In genomic region chrX:3188419-3188818, dm6 we compare ENCODE assay signal across 1 fruit fly cellular context.
TF ChIP-seq lines count a peak whose summit lies in the region.

No protein-coding gene starts in this region.

TF ChIP-seq in whole organism, embryonic, 481 proteins besides CTCF, POLR2A, EP300 and RAD21 (continued from another document):
- TF ChIP-seq CG15696 (tag; optimal IDR thresholded peaks at IDR 0.05; lab: Kevin White, UChicago) (peak; percentile 62), tll (GFP tag; optimal IDR thresholded peaks at IDR 0.05; lab: Kevin White, UChicago) (no peak), Asciz (GFP tag; optimal IDR thresholded peaks at IDR 0.05; lab: Kevin White, UChicago) (peak; percentile 72), eve (GFP tag; optimal IDR thresholded peaks at IDR 0.05; lab: Kevin White, UChicago) (peak in 1 of 2 experiments; percentile 2), ems (GFP tag; optimal IDR thresholded peaks at IDR 0.05; lab: Kevin White, UChicago) (peak; percentile 21), sr (GFP tag; IDR thresholded peaks at IDR 0.05; lab: Robert Waterston, UW) (0 out of 3 replicates have a peak, but pooled peaks have one; percentile 34), gcm (GFP tag; optimal IDR thresholded peaks at IDR 0.05; lab: Kevin White, UChicago) (peak; percentile 55), CG7963 (GFP tag; IDR thresholded peaks at IDR 0.05; lab: Robert Waterston, UW; ENCODE audit: partially characterized antibody) (no peak), ftz-f1 (GFP tag; optimal IDR thresholded peaks at IDR 0.05; lab: Kevin White, UChicago) (no peak), D (optimal IDR thresholded peaks at IDR 0.05; lab: Kevin White, UChicago) (no peak), D (GFP tag; optimal IDR thresholded peaks at IDR 0.05; lab: Kevin White, UChicago) (peak; percentile 43), CG3847 (GFP tag; IDR thresholded peaks at IDR 0.05; lab: Robert Waterston, UW) (0 out of 2 replicates have a peak, but pooled peaks have one; percentile 22), CG11504 (tag; optimal IDR thresholded peaks at IDR 0.05; lab: Kevin White, UChicago) (peak; percentile 31), onecut (GFP tag; IDR thresholded peaks at IDR 0.05; lab: Robert Waterston, UW) (peak; percentile 55), esg (GFP tag; conservative IDR thresholded peaks at IDR 0.05; lab: Robert Waterston, UW) (no peak), CG11093 (GFP tag; IDR thresholded peaks at IDR 0.05; lab: Robert Waterston, UW) (no peak; the same call in 2 of the 3 replicates), fd64A (GFP tag; optimal IDR thresholded peaks at IDR 0.05; lab: Kevin White, UChicago) (peak; percentile 68), amos (GFP tag; IDR thresholded peaks at IDR 0.05; lab: Robert Waterston, UW; ENCODE audit: partially characterized antibody) (no peak), schlank (tag; optimal IDR thresholded peaks at IDR 0.05; lab: Kevin White, UChicago) (peak; percentile 36), CG6254 (GFP tag; optimal IDR thresholded peaks at IDR 0.05; lab: Kevin White, UChicago) (peak; percentile 14), MBD-R2 (GFP tag; IDR thresholded peaks at IDR 0.05; lab: Robert Waterston, UW) (no peak), pfk (GFP tag; optimal IDR thresholded peaks at IDR 0.05; lab: Kevin White, UChicago) (peak; percentile 40), Ets97D (GFP tag; optimal IDR thresholded peaks at IDR 0.05; lab: Kevin White, UChicago) (no peak), CG17359 (tag; optimal IDR thresholded peaks at IDR 0.05; lab: Kevin White, UChicago) (peak; percentile 67), ewg (GFP tag; optimal IDR thresholded peaks at IDR 0.05; lab: Kevin White, UChicago) (peak; percentile 11), mirr (GFP tag; optimal IDR thresholded peaks at IDR 0.05; lab: Kevin White, UChicago) (peak; percentile 60), CG16863 (GFP tag; optimal IDR thresholded peaks at IDR 0.05; lab: Kevin White, UChicago) (peak; percentile 15), en (GFP tag; optimal IDR thresholded peaks at IDR 0.05; lab: Kevin White, UChicago) (no peak), CrebB (tag; optimal IDR thresholded peaks at IDR 0.05; lab: Kevin White, UChicago) (peak; percentile 45), CG10431 (GFP tag; optimal IDR thresholded peaks at IDR 0.05; lab: Kevin White, UChicago) (no peak), CG14441 (GFP tag; IDR thresholded peaks at IDR 0.05; lab: Robert Waterston, UW) (peak; percentile 16; the same call in 1 of the 2 replicates), CG12236 (GFP tag; optimal IDR thresholded peaks at IDR 0.05; lab: Kevin White, UChicago) (peak; percentile 40), Spps (tag; optimal IDR thresholded peaks at IDR 0.05; lab: Kevin White, UChicago) (peak; percentile 10), CG9817 (tag; optimal IDR thresholded peaks at IDR 0.05; lab: Kevin White, UChicago) (peak; percentile 19), ro (GFP tag; IDR thresholded peaks at IDR 0.05; lab: Robert Waterston, UW) (no peak), CG4360 (GFP tag; IDR thresholded peaks at IDR 0.05; lab: Robert Waterston, UW) (peak; percentile 41; the same call in 1 of the 2 replicates), her (GFP tag; optimal IDR thresholded peaks at IDR 0.05; lab: Kevin White, UChicago) (peak; percentile 29), gem (tag; optimal IDR thresholded peaks at IDR 0.05; lab: Kevin White, UChicago) (peak; percentile 42), caup (GFP tag; optimal IDR thresholded peaks at IDR 0.05; lab: Kevin White, UChicago; ENCODE audit: severe bottlenecking) (peak; percentile 70), Fer3 (tag; optimal IDR thresholded peaks at IDR 0.05; lab: Kevin White, UChicago) (peak; percentile 59), lola (GFP tag; optimal IDR thresholded peaks at IDR 0.05; lab: Kevin White, UChicago) (peak in 1 of 3 experiments; percentile 2), Oli (tag; optimal IDR thresholded peaks at IDR 0.05; lab: Kevin White, UChicago) (peak; percentile 2)
